Worm (Caenorhabditis elegans) whole organism, L2 larva: ENCODE data around the gene Y46G5A.23.

Source experiments
- alr-1 ChIP-seq: fragments of 150-350 bp; optimal IDR thresholded peaks from 2 replicates; lab custom pipeline; 2014; ENCODE audit warnings: missing biosample characterization, missing genetic modification characterization
- aly-2 ChIP-seq: fragments of 150-350 bp; optimal IDR thresholded peaks from 2 replicates; lab custom pipeline; 2014; ENCODE audit warnings: missing biosample characterization, missing genetic modification characterization
- ama-1 ChIP-seq: fragments of 150-350 bp; optimal IDR thresholded peaks from 2 replicates; lab custom pipeline; 2018; ENCODE audit warnings: inconsistent platforms
- ceh-16 ChIP-seq: fragments of 150-350 bp; optimal IDR thresholded peaks from 2 replicates; lab custom pipeline; 2014; ENCODE audit warnings: missing biosample characterization, missing genetic modification characterization
- egl-27 ChIP-seq: sonication (generic microtip); optimal IDR thresholded peaks from 3 replicates; lab custom pipeline; 2017; ENCODE audit warnings: missing biosample characterization, missing genetic modification reagents, missing genetic modification characterization
- lin-11 ChIP-seq: fragments of 150-350 bp; sonication (generic microtip); optimal IDR thresholded peaks from 2 replicates; lab custom pipeline; 2014; ENCODE audit warnings: missing biosample characterization, missing genetic modification characterization, inconsistent platforms, mixed read lengths
- skn-1 ChIP-seq: sonication (generic microtip); optimal IDR thresholded peaks from 2 replicates; lab custom pipeline; 2017; ENCODE audit warnings: missing biosample characterization, missing genetic modification characterization
- sma-9 ChIP-seq, 2 experiments: fragments of 150-350 bp in 1 of 2; sonication (generic microtip) in 1 of 2; optimal IDR thresholded peaks; 2 replicates each; lab custom pipeline; 2014 to 2016; ENCODE audit warnings: missing genetic modification characterization in 2 of 2, mild to moderate bottlenecking in 1 of 2, missing biosample characterization in 1 of 2, missing compliant biosample characterization in 1 of 2, missing genetic modification reagents in 1 of 2, moderate library complexity in 1 of 2

- no peak for TF ChIP-seq skn-1 (tag; lab: Kevin White, UChicago)
- TF ChIP-seq sma-9 (GFP tag; optimal IDR thresholded peaks at IDR 0.05; lab: Kevin White, UChicago) = no peak
- TF ChIP-seq sma-9 (tag; optimal IDR thresholded peaks at IDR 0.05; lab: Kevin White, UChicago) = no peak
- no peak for TF ChIP-seq ama-1
- no peak for TF ChIP-seq ceh-16
- TF ChIP-seq alr-1 (tag; lab: Kevin White, UChicago) = no peak
- TF ChIP-seq egl-27 (tag; lab: Kevin White, UChicago) = no peak
- no peak for TF ChIP-seq lin-11 (tag; lab: Kevin White, UChicago)
- TF ChIP-seq aly-2 (tag; lab: Kevin White, UChicago) = no peak
These were observed 22.1 kb downstream of the Y46G5A.23 start, which contains the start of gene spds-1 for ce11 chrII:12806602-12807182.
